Worm (Caenorhabditis elegans) whole organism, mixed stage, embryonic: ENCODE measurements around the gene dagl-2.

Experiments used
- M03D4.4 ChIP-seq: sonication (generic microtip); optimal IDR thresholded peaks from 2 replicates; lab custom pipeline; 2017; ENCODE audit warnings: mild to moderate bottlenecking, missing genetic modification characterization, missing compliant biosample characterization
- bed-3 ChIP-seq: fragments of 200-800 bp; sonication (Bioruptor generic); optimal IDR thresholded peaks from 3 replicates; lab custom pipeline; 2018; ENCODE audit warnings: mild to moderate bottlenecking, missing genetic modification characterization, moderate library complexity, missing compliant biosample characterization
- blmp-1 ChIP-seq: fragments of 150-350 bp; optimal IDR thresholded peaks from 2 replicates; lab custom pipeline; 2014; ENCODE audit warnings: missing biosample characterization, missing genetic modification characterization
- ceh-39 ChIP-seq: fragments of 150-350 bp; optimal IDR thresholded peaks from 2 replicates; lab custom pipeline; 2014; ENCODE audit warnings: missing biosample characterization, missing genetic modification characterization
- ceh-43 ChIP-seq: fragments of 200-800 bp; sonication (Bioruptor generic); optimal IDR thresholded peaks from 2 replicates; lab custom pipeline; 2018; ENCODE audit warnings: mild to moderate bottlenecking, missing genetic modification characterization, moderate library complexity, missing compliant biosample characterization
- ceh-83 ChIP-seq: fragments of 200-800 bp; sonication (Bioruptor generic); optimal IDR thresholded peaks from 2 replicates; lab custom pipeline; 2018; ENCODE audit warnings: mild to moderate bottlenecking, missing genetic modification characterization, missing compliant biosample characterization
- ces-1 ChIP-seq: fragments of 150-350 bp; optimal IDR thresholded peaks from 2 replicates; lab custom pipeline; 2014; ENCODE audit warnings: missing biosample characterization, missing genetic modification reagents, missing genetic modification characterization
- cnd-1 ChIP-seq: fragments of 200-800 bp; sonication (Bioruptor generic); optimal IDR thresholded peaks from 2 replicates; lab custom pipeline; 2018; ENCODE audit warnings: mild to moderate bottlenecking, missing genetic modification characterization, missing compliant biosample characterization
- elt-1 ChIP-seq: sonication (generic microtip); optimal IDR thresholded peaks from 2 replicates; lab custom pipeline; 2017; ENCODE audit warnings: missing genetic modification characterization, mild to moderate bottlenecking, missing compliant biosample characterization, antibody characterized with exemption, moderate library complexity, borderline replicate concordance; ENCODE audit not compliant: insufficient read depth
- flh-1 ChIP-seq: fragments of 200-800 bp; sonication (Bioruptor generic); optimal IDR thresholded peaks from 2 replicates; lab custom pipeline; 2018; ENCODE audit warnings: mild to moderate bottlenecking, missing genetic modification characterization, moderate library complexity, missing compliant biosample characterization
- ham-2 ChIP-seq: fragments of 200-800 bp; sonication (Bioruptor generic); optimal IDR thresholded peaks from 2 replicates; lab custom pipeline; 2018; ENCODE audit warnings: mild to moderate bottlenecking, missing genetic modification characterization, missing compliant biosample characterization
- hlh-1 ChIP-seq: fragments of 150-350 bp; optimal IDR thresholded peaks from 2 replicates; lab custom pipeline; 2014; ENCODE audit warnings: missing biosample characterization, missing genetic modification reagents, missing genetic modification characterization
- lin-32 ChIP-seq: fragments of 200-800 bp; sonication (Bioruptor generic); optimal IDR thresholded peaks from 2 replicates; lab custom pipeline; 2018; ENCODE audit warnings: mild to moderate bottlenecking, missing genetic modification characterization, missing compliant biosample characterization
- lsy-2 ChIP-seq: fragments of 150-350 bp; optimal IDR thresholded peaks from 2 replicates; lab custom pipeline; 2014; ENCODE audit warnings: missing biosample characterization, missing genetic modification characterization
- mep-1 ChIP-seq: fragments of 150-350 bp; optimal IDR thresholded peaks from 2 replicates; lab custom pipeline; 2017; ENCODE audit warnings: missing biosample characterization, missing genetic modification reagents, missing genetic modification characterization, inconsistent platforms
- nhr-12 ChIP-seq: fragments of 150-350 bp; optimal IDR thresholded peaks from 2 replicates; lab custom pipeline; 2014; ENCODE audit warnings: missing biosample characterization, missing genetic modification characterization
- nhr-2 ChIP-seq: fragments of 150-350 bp; optimal IDR thresholded peaks from 2 replicates; lab custom pipeline; 2014; ENCODE audit warnings: missing biosample characterization, missing genetic modification characterization
- nhr-237 ChIP-seq: fragments of 150-350 bp; optimal IDR thresholded peaks from 2 replicates; lab custom pipeline; 2014; ENCODE audit warnings: missing biosample characterization, missing genetic modification characterization
- nhr-28 ChIP-seq: fragments of 150-350 bp; optimal IDR thresholded peaks from 2 replicates; lab custom pipeline; 2014; ENCODE audit warnings: missing biosample characterization, missing genetic modification characterization
- nhr-76 ChIP-seq: sonication (generic microtip); optimal IDR thresholded peaks from 2 replicates; lab custom pipeline; 2017; ENCODE audit warnings: missing biosample characterization, missing genetic modification characterization
- pha-4 ChIP-seq: fragments of 150-350 bp; optimal IDR thresholded peaks from 2 replicates; lab custom pipeline; 2018; ENCODE audit warnings: missing biosample characterization, missing genetic modification reagents, missing genetic modification characterization
- sem-2 ChIP-seq: fragments of 200-800 bp; sonication (Bioruptor generic); optimal IDR thresholded peaks from 2 replicates; lab custom pipeline; 2018; ENCODE audit warnings: mild to moderate bottlenecking, missing genetic modification characterization, missing compliant biosample characterization
- sptf-1 ChIP-seq: sonication (generic microtip); optimal IDR thresholded peaks from 2 replicates; lab custom pipeline; 2017; ENCODE audit warnings: mild to moderate bottlenecking, missing genetic modification characterization, moderate library complexity, missing compliant biosample characterization
- tbx-8 ChIP-seq: fragments of 200-800 bp; sonication (Bioruptor generic); optimal IDR thresholded peaks from 2 replicates; lab custom pipeline; 2018; ENCODE audit warnings: mild to moderate bottlenecking, missing genetic modification characterization, moderate library complexity, missing compliant biosample characterization
- unc-120 ChIP-seq: sonication (generic microtip); optimal IDR thresholded peaks from 2 replicates; lab custom pipeline; 2017; ENCODE audit warnings: missing genetic modification characterization, missing compliant biosample characterization; ENCODE audit not compliant: poor library complexity, severe bottlenecking
- unc-39 ChIP-seq: fragments of 150-350 bp; optimal IDR thresholded peaks from 2 replicates; lab custom pipeline; 2014; ENCODE audit warnings: missing biosample characterization, missing genetic modification characterization
- unc-62 ChIP-seq: fragments of 150-350 bp; optimal IDR thresholded peaks from 2 replicates; lab custom pipeline; 2014; ENCODE audit warnings: missing biosample characterization, missing genetic modification reagents, missing genetic modification characterization
- zip-8 ChIP-seq: fragments of 150-350 bp; optimal IDR thresholded peaks from 2 replicates; lab custom pipeline; 2014; ENCODE audit warnings: missing biosample characterization, missing genetic modification characterization
- ztf-11 ChIP-seq: fragments of 150-350 bp; optimal IDR thresholded peaks from 2 replicates; lab custom pipeline; 2014; ENCODE audit warnings: missing biosample characterization, missing genetic modification characterization

Gene dagl-2

ce11 chrIII:770958-771357 is 12.1 kb downstream of the dagl-2 start, which contains the start of gene tpst-2:
Gene tpst-2 (plus strand): TSS chrIII:771258.
- TF ChIP-seq M03D4.4 (no peak), unc-120 (tag; lab: Kevin White, UChicago) (no peak), zip-8 (no peak), nhr-237 (tag; lab: Kevin White, UChicago) (no peak), unc-39 (tag; lab: Kevin White, UChicago) (no peak), nhr-76 (tag; lab: Kevin White, UChicago) (no peak), lsy-2 (tag; lab: Kevin White, UChicago) (no peak), ceh-39 (no peak)
- TF ChIP-seq, all 35 proteins: peak for 0

ce11 chrIII:768528-768927 is 14.6 kb downstream of the dagl-2 start:
- TF ChIP-seq ham-2 (GFP tag; lab: Kevin White, UChicago) (no peak), tbx-8 (GFP tag; lab: Kevin White, UChicago) (no peak), zip-8 (no peak), lin-32 (GFP tag; lab: Kevin White, UChicago) (no peak), cnd-1 (tag; lab: Kevin White, UChicago) (no peak), unc-62 (GFP tag; lab: Kevin White, UChicago) (no peak)
- TF ChIP-seq, all 35 proteins: peak for 0

- TF ChIP-seq ceh-43 (GFP tag; lab: Kevin White, UChicago) (no peak), ces-1 (no peak), sem-2 (GFP tag; lab: Kevin White, UChicago) (no peak), lsy-2 (tag; lab: Kevin White, UChicago) (no peak), M03D4.4 (no peak), blmp-1 (tag; lab: Kevin White, UChicago) (no peak), nhr-12 (tag; lab: Kevin White, UChicago) (no peak), nhr-237 (tag; lab: Kevin White, UChicago) (no peak), ceh-39 (no peak), pha-4 (tag; lab: Kevin White, UChicago) (no peak), ceh-83 (GFP tag; lab: Kevin White, UChicago) (no peak), flh-1 (GFP tag; lab: Kevin White, UChicago) (no peak), ztf-11 (tag; lab: Kevin White, UChicago) (no peak), ham-2 (GFP tag; lab: Kevin White, UChicago) (no peak), tbx-8 (GFP tag; lab: Kevin White, UChicago) (no peak), unc-39 (tag; lab: Kevin White, UChicago) (no peak), cnd-1 (tag; lab: Kevin White, UChicago) (no peak), sptf-1 (tag; lab: Kevin White, UChicago) (no peak)
Observed at ce11 chrIII:764884-765283, 18.2 kb downstream of the dagl-2 start, which contains the start of gene ptl-1. Gene ptl-1 (plus strand): TSS chrIII:765184.

- no peak for TF ChIP-seq elt-1 (tag; lab: Kevin White, UChicago)
- TF ChIP-seq ces-1, result peak; percentile 62
- no peak for TF ChIP-seq mep-1 (tag; lab: Kevin White, UChicago)
Observed at ce11 chrIII:764404-764803, 18.7 kb downstream of the dagl-2 start.

- TF ChIP-seq nhr-28 (tag; lab: Kevin White, UChicago) (no peak), nhr-12 (tag; lab: Kevin White, UChicago) (no peak), unc-62 (GFP tag; lab: Kevin White, UChicago) (no peak), nhr-76 (tag; lab: Kevin White, UChicago) (no peak), elt-1 (tag; lab: Kevin White, UChicago) (no peak), flh-1 (GFP tag; lab: Kevin White, UChicago) (no peak), sptf-1 (tag; lab: Kevin White, UChicago) (no peak), lsy-2 (tag; lab: Kevin White, UChicago) (no peak), ztf-11 (tag; lab: Kevin White, UChicago) (no peak), hlh-1 (tag; lab: Kevin White, UChicago) (no peak), cnd-1 (tag; lab: Kevin White, UChicago) (no peak), pha-4 (tag; lab: Kevin White, UChicago) (no peak), bed-3 (GFP tag; lab: Kevin White, UChicago) (no peak), ces-1 (no peak), nhr-2 (tag; lab: Kevin White, UChicago) (no peak), mep-1 (tag; lab: Kevin White, UChicago) (no peak)
- TF ChIP-seq, all 35 proteins: peak for 0
Observed at ce11 chrIII:762508-762907, 20.6 kb downstream of the dagl-2 start.
